Worm (Caenorhabditis elegans): ENCODE results near the gene egl-27.
"Not testable (repeated sequence)": the region's sequence is repeated elsewhere in the genome, so short reads cannot be mapped to it uniquely, and the experiment has no call there.

Gene egl-27

DNA sequence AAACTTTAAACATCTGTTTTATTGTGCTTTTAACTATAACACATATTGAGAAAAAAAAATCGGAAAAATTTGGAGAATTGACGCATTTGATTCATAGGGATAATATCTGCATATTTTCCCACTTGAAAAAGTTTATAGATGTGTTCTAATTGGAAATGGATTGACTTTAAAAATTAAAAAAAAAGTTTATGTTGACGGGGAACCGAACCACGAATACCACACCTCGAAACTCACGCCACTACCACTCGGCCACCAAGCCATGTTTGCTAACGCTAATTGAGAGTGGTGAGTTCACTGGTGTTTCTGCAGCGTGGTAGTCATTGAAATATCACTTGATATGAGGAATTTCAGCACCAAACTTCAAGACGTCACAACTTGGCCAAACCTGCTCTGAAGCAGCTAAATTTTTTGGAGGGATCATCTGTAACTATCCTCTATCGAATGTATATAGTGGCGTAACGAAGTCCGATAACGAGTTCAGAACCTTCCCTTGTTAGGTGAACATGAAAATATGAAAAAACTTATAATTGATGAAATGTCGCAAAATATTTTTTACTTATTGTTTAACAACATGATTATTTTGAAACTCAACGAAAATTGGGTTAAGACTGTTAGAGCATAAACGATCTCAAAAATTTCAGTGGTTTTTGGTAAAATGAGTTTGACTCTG lies 36.9 kb upstream of the egl-27 start:
- TF ChIP-seq dmd-6 (GFP tag; IDR thresholded peaks at IDR 0.05) (0 out of 2 replicates have a peak, but pooled peaks have one; percentile 8), dmd-8 (GFP tag; IDR thresholded peaks at IDR 0.05) (0 out of 2 replicates have a peak, but pooled peaks have one; percentile 37), vab-7 (GFP tag; IDR thresholded peaks at IDR 0.05) (peak; percentile 59), pha-4 (GFP tag; IDR thresholded peaks at IDR 0.05) (0 out of 2 replicates have a peak, but pooled peaks have one; percentile 22), ctbp-1 (GFP tag; IDR thresholded peaks at IDR 0.05) (peak; percentile 40; the same call in 1 of the 2 replicates), T26A8.4 (GFP tag; IDR thresholded peaks at IDR 0.05) (peak; percentile 28; the same call in 1 of the 2 replicates)
- TF ChIP-seq pha-4 (tag; optimal IDR thresholded peaks at IDR 0.05), result not testable (repeated sequence)

ce11 chrII:6800104-6800711 lies 34.6 kb upstream of the egl-27 start, which contains the start of gene F31E8.4:
Gene F31E8.4 (minus strand): TSS chrII:6800154.
- TF ChIP-seq daf-16 (GFP tag; optimal IDR thresholded peaks at IDR 0.05) (no peak), daf-16 (tag; optimal IDR thresholded peaks at IDR 0.05) (peak; percentile 85), lin-29 (GFP tag; IDR thresholded peaks at IDR 0.05) (no peak), cey-2 (tag; optimal IDR thresholded peaks at IDR 0.05; ENCODE audit: borderline replicate concordance, insufficient read depth) (no peak), lin-38 (GFP tag; IDR thresholded peaks at IDR 0.05) (no peak), nhr-77 (tag; optimal IDR thresholded peaks at IDR 0.05) (peak; percentile 53), php-3 (GFP tag; IDR thresholded peaks at IDR 0.05) (peak; percentile 49; the same call in 1 of the 2 replicates), mes-2 (tag; optimal IDR thresholded peaks at IDR 0.05; ENCODE audit: poor library complexity, severe bottlenecking) (peak; percentile 42), vab-7 (GFP tag; IDR thresholded peaks at IDR 0.05) (no peak), unc-62 (GFP tag; optimal IDR thresholded peaks at IDR 0.05 in 1 of 2) (peak in 1 of 2 experiments; percentile 88), unc-62 (tag; optimal IDR thresholded peaks at IDR 0.05) (no peak), skn-1 (tag; optimal IDR thresholded peaks at IDR 0.05) (no peak), zfp-2 (tag; optimal IDR thresholded peaks at IDR 0.05) (no peak), zfp-3 (GFP tag; conservative IDR thresholded peaks at IDR 0.05) (no peak), pqm-1 (tag; optimal IDR thresholded peaks at IDR 0.05) (peak; percentile 81), lin-1 (GFP tag; IDR thresholded peaks at IDR 0.05) (no peak), dmd-6 (GFP tag; IDR thresholded peaks at IDR 0.05) (peak; percentile 52), tra-1 (GFP tag; IDR thresholded peaks at IDR 0.05) (0 out of 2 replicates have a peak, but pooled peaks have one; percentile 18), hlh-11 (tag; optimal IDR thresholded peaks at IDR 0.05) (peak; percentile 61), nhr-102 (tag; optimal IDR thresholded peaks at IDR 0.05) (no peak), hlh-30 (tag; optimal IDR thresholded peaks at IDR 0.05; ENCODE audit: insufficient read depth) (peak; percentile 24), daf-8 (GFP tag; IDR thresholded peaks at IDR 0.05) (no peak), tag-97 (GFP tag; IDR thresholded peaks at IDR 0.05) (no peak), attf-4 (tag; optimal IDR thresholded peaks at IDR 0.05) (no peak), hif-1 (tag; optimal IDR thresholded peaks at IDR 0.05) (no peak), lin-13 (GFP tag; optimal IDR thresholded peaks at IDR 0.05) (no peak), nhr-6 (tag; optimal IDR thresholded peaks at IDR 0.05) (peak; percentile 1), nhr-41 (GFP tag; IDR thresholded peaks at IDR 0.05) (no peak), T20F7.1 (GFP tag; optimal IDR thresholded peaks at IDR 0.05) (no peak), R02D3.7 (tag; optimal IDR thresholded peaks at IDR 0.05) (peak; percentile 34), mdt-29 (GFP tag; IDR thresholded peaks at IDR 0.05) (no peak), daf-12 (tag; optimal IDR thresholded peaks at IDR 0.05) (no peak), mdl-1 (tag; optimal IDR thresholded peaks at IDR 0.05) (peak in 1 of 2 experiments; percentile 15), spr-3 (GFP tag; optimal IDR thresholded peaks at IDR 0.05) (no peak), nhr-111 (GFP tag; optimal IDR thresholded peaks at IDR 0.05) (no peak), nhr-28 (tag; optimal IDR thresholded peaks at IDR 0.05) (peak; percentile 88)

Data from whole organism, L4 larva.